Worm (Caenorhabditis elegans): ENCODE data around the gene spig-10.

spig-10 gene

ce11 chrV:6993999-6994398 lies 12.1 kb upstream of the spig-10 start:
- TF ChIP-seq duxl-1 (tag; optimal IDR thresholded peaks at IDR 0.05; ENCODE audit: poor library complexity) = no peak
- TF ChIP-seq ztf-7 (tag; optimal IDR thresholded peaks at IDR 0.05) = peak; percentile 3
- no peak for TF ChIP-seq nhr-237 (tag; optimal IDR thresholded peaks at IDR 0.05)
- no peak for TF ChIP-seq daf-16 (GFP tag; optimal IDR thresholded peaks at IDR 0.05)
- TF ChIP-seq daf-16 (tag; optimal IDR thresholded peaks at IDR 0.05) = peak; percentile 27
- no peak for TF ChIP-seq Y105C5A.15 (GFP tag; IDR thresholded peaks at IDR 0.05)
- no peak for TF ChIP-seq vab-7 (GFP tag; IDR thresholded peaks at IDR 0.05)
- peak; percentile 88 for TF ChIP-seq hlh-30 (tag; optimal IDR thresholded peaks at IDR 0.05; ENCODE audit: insufficient read depth)
- no peak for TF ChIP-seq attf-4 (tag; optimal IDR thresholded peaks at IDR 0.05)
- TF ChIP-seq ces-1 (GFP tag; optimal IDR thresholded peaks at IDR 0.05) = no peak
- no peak for TF ChIP-seq daf-19 (GFP tag; conservative IDR thresholded peaks at IDR 0.05)
- peak; percentile 18 for TF ChIP-seq mes-2 (tag; optimal IDR thresholded peaks at IDR 0.05; ENCODE audit: poor library complexity, severe bottlenecking)
- TF ChIP-seq Y48G9A.11 (GFP tag; IDR thresholded peaks at IDR 0.05) = no peak
- no peak for TF ChIP-seq lin-39 (tag; optimal IDR thresholded peaks at IDR 0.05)
- peak; percentile 73 for TF ChIP-seq nhr-48 (tag; optimal IDR thresholded peaks at IDR 0.05)
- TF ChIP-seq ZK546.5 (tag; optimal IDR thresholded peaks at IDR 0.05) = no peak
- TF ChIP-seq ceh-44 (GFP tag; IDR thresholded peaks at IDR 0.05) = no peak
- TF ChIP-seq dmd-6 (GFP tag; IDR thresholded peaks at IDR 0.05) = peak; percentile 93
- no peak for TF ChIP-seq hmg-1.1 (GFP tag; IDR thresholded peaks at IDR 0.05)
- TF ChIP-seq spr-1 (tag; optimal IDR thresholded peaks at IDR 0.05) = no peak
- no peak for TF ChIP-seq aha-1 (tag)
- peak in 1 of 2 experiments; percentile 27 for TF ChIP-seq lsy-2 (tag; optimal IDR thresholded peaks at IDR 0.05)
- peak; percentile 47 for TF ChIP-seq gei-8 (GFP tag; optimal IDR thresholded peaks at IDR 0.05)
- no peak for TF ChIP-seq arid-1 (GFP tag; conservative IDR thresholded peaks at IDR 0.05)
- no peak for TF ChIP-seq Y75B8A.6 (GFP tag; IDR thresholded peaks at IDR 0.05)
- no peak for TF ChIP-seq ceh-20 (GFP tag; IDR thresholded peaks at IDR 0.05)
- no peak for TF ChIP-seq php-3 (GFP tag; IDR thresholded peaks at IDR 0.05)
- TF ChIP-seq ctbp-1 (GFP tag; IDR thresholded peaks at IDR 0.05) = no peak
- TF ChIP-seq unc-39 (tag; optimal IDR thresholded peaks at IDR 0.05) = no peak
- TF ChIP-seq nhr-10 (tag; optimal IDR thresholded peaks at IDR 0.05) = peak; percentile 80
- no peak for TF ChIP-seq nhr-11 (tag; optimal IDR thresholded peaks at IDR 0.05)
- no peak for TF ChIP-seq set-16 (GFP tag; IDR thresholded peaks at IDR 0.05)
- no peak for TF ChIP-seq T26A8.4 (GFP tag; IDR thresholded peaks at IDR 0.05)
- TF ChIP-seq unc-130 (GFP tag; optimal IDR thresholded peaks at IDR 0.05) = no peak
- TF ChIP-seq lin-13 (GFP tag; optimal IDR thresholded peaks at IDR 0.05) = no peak
- no peak for TF ChIP-seq jun-1 (tag; optimal IDR thresholded peaks at IDR 0.05)
- no peak for TF ChIP-seq nhr-76 (tag; optimal IDR thresholded peaks at IDR 0.05)
- TF ChIP-seq hlh-11 (tag; optimal IDR thresholded peaks at IDR 0.05) = peak; percentile 58
- TF ChIP-seq dpl-1 (GFP tag; optimal IDR thresholded peaks at IDR 0.05) = peak; percentile 17
- no peak for TF ChIP-seq nhr-42 (GFP tag; IDR thresholded peaks at IDR 0.05)
- peak; percentile 77 for TF ChIP-seq dve-1 (tag; optimal IDR thresholded peaks at IDR 0.05; ENCODE audit: insufficient read depth)
- peak; percentile 41 for TF ChIP-seq nhr-6 (tag; optimal IDR thresholded peaks at IDR 0.05)
- no peak for TF ChIP-seq egl-27 (tag; optimal IDR thresholded peaks at IDR 0.05)
- TF ChIP-seq dmd-8 (GFP tag; IDR thresholded peaks at IDR 0.05) = no peak
- peak; percentile 1 for TF ChIP-seq T20F7.1 (GFP tag; optimal IDR thresholded peaks at IDR 0.05)
- TF ChIP-seq zfp-2 (tag; optimal IDR thresholded peaks at IDR 0.05) = no peak
- no peak for TF ChIP-seq daf-8 (GFP tag; IDR thresholded peaks at IDR 0.05)
- TF ChIP-seq nhr-41 (GFP tag; IDR thresholded peaks at IDR 0.05) = no peak
- TF ChIP-seq madf-5 (GFP tag; IDR thresholded peaks at IDR 0.05) = no peak
- TF ChIP-seq mxl-3 (GFP tag; optimal IDR thresholded peaks at IDR 0.05) = peak; percentile 4
- no peak for TF ChIP-seq F10B5.3 (tag; optimal IDR thresholded peaks at IDR 0.05)
- no peak for TF ChIP-seq F26F4.8 (GFP tag; conservative IDR thresholded peaks at IDR 0.05)
- TF ChIP-seq hif-1 (tag; optimal IDR thresholded peaks at IDR 0.05) = peak in 1 of 2 experiments; percentile 49
